Worm (Caenorhabditis elegans) whole organism, midembryonic: ENCODE measurements around the gene sdpn-1.

Experiments used
- T22C8.4 ChIP-seq: fragments of 200-800 bp; sonication (Bioruptor generic); IDR thresholded peaks from 2 replicates; pipeline ENCODE4 v1.3.6; 2022; ENCODE audit warnings: missing genetic modification characterization, missing compliant biosample characterization
- cog-1 ChIP-seq: sonication (generic microtip); optimal IDR thresholded peaks from 2 replicates; lab custom pipeline; 2016; ENCODE audit warnings: missing genetic modification characterization, missing compliant biosample characterization
- flt-1 ChIP-seq: fragments of 200-800 bp; sonication (Bioruptor generic); IDR thresholded peaks from 2 replicates; pipeline ENCODE4 v1.3.6; 2022; ENCODE audit warnings: missing genetic modification characterization, missing compliant biosample characterization
- klf-2 ChIP-seq: fragments of 200-800 bp; sonication (Bioruptor generic); conservative IDR thresholded peaks from 2 replicates; pipeline ENCODE4 v1.3.6; 2022; ENCODE audit warnings: missing genetic modification reagents, missing genetic modification characterization, missing compliant biosample characterization
- med-1 ChIP-seq: sonication (generic microtip); optimal IDR thresholded peaks from 2 replicates; lab custom pipeline; 2017; ENCODE audit warnings: missing genetic modification characterization, mild to moderate bottlenecking, missing compliant biosample characterization, antibody characterized with exemption, missing genetic modification reagents; ENCODE audit not compliant: insufficient read depth
- ref-1 ChIP-seq: fragments of 200-800 bp; sonication (Bioruptor generic); conservative IDR thresholded peaks from 2 replicates; pipeline ENCODE4 v1.3.6; 2022; ENCODE audit warnings: missing genetic modification reagents, missing genetic modification characterization, missing compliant biosample characterization
- tab-1 ChIP-seq: fragments of 200-800 bp; sonication (Bioruptor generic); IDR thresholded peaks from 2 replicates; pipeline ENCODE4 v1.3.6; 2022; ENCODE audit warnings: missing genetic modification characterization, missing compliant biosample characterization
- ztf-23 ChIP-seq: fragments of 200-800 bp; sonication (Bioruptor generic); IDR thresholded peaks from 2 replicates; pipeline ENCODE4 v1.3.6; 2022; ENCODE audit warnings: missing genetic modification reagents, missing genetic modification characterization, missing compliant biosample characterization
- ztf-29 ChIP-seq: fragments of 200-800 bp; sonication (Bioruptor generic); IDR thresholded peaks from 2 replicates; pipeline ENCODE4 v1.3.6; 2022; ENCODE audit warnings: missing genetic modification reagents, missing genetic modification characterization, missing compliant biosample characterization

sdpn-1 gene

ce11 chrX:7997968-7998367, at the start of gene sdpn-1:
Gene sdpn-1 (minus strand): TSS chrX:7998229.
- TF ChIP-seq ztf-23 (GFP tag; lab: Robert Waterston, UW) (no peak), ref-1 (GFP tag; lab: Robert Waterston, UW) (no peak), klf-2 (GFP tag; lab: Robert Waterston, UW) (no peak), T22C8.4 (GFP tag; lab: Robert Waterston, UW) (no peak), cog-1 (tag; lab: Kevin White, UChicago) (no peak), flt-1 (GFP tag; lab: Robert Waterston, UW) (no peak), med-1 (GFP tag; lab: Kevin White, UChicago) (no peak), ztf-29 (no peak), tab-1 (GFP tag; lab: Robert Waterston, UW) (no peak)

ce11 chrX:8045152-8045551, 47.1 kb upstream of the sdpn-1 start, which contains the start of gene C18A11.4:
Gene C18A11.4 (plus strand): TSS chrX:8045518.
- TF ChIP-seq cog-1 (tag; lab: Kevin White, UChicago), result no peak
- TF ChIP-seq flt-1 (GFP tag; lab: Robert Waterston, UW), result no peak
- no peak for TF ChIP-seq med-1 (GFP tag; lab: Kevin White, UChicago)
- TF ChIP-seq T22C8.4 (GFP tag; lab: Robert Waterston, UW), result no peak
- no peak for TF ChIP-seq ref-1 (GFP tag; lab: Robert Waterston, UW)
- TF ChIP-seq tab-1 (GFP tag; lab: Robert Waterston, UW), result no peak
- no peak for TF ChIP-seq klf-2 (GFP tag; lab: Robert Waterston, UW)
- TF ChIP-seq ztf-23 (GFP tag; lab: Robert Waterston, UW), result no peak
- TF ChIP-seq ztf-29, result no peak

- TF ChIP-seq flt-1 (GFP tag; lab: Robert Waterston, UW) (no peak), med-1 (GFP tag; lab: Kevin White, UChicago) (no peak), ref-1 (GFP tag; lab: Robert Waterston, UW) (no peak), cog-1 (tag; lab: Kevin White, UChicago) (no peak), tab-1 (GFP tag; lab: Robert Waterston, UW) (no peak), ztf-23 (GFP tag; lab: Robert Waterston, UW) (no peak), T22C8.4 (GFP tag; lab: Robert Waterston, UW) (no peak), klf-2 (GFP tag; lab: Robert Waterston, UW) (no peak), ztf-29 (no peak)
Observed at ce11 chrX:8040967-8041366, 42.9 kb upstream of the sdpn-1 start, which contains the start of gene xol-1. Gene xol-1 (plus strand): TSS chrX:8041313.

ce11 chrX:8037365-8037764, 39.3 kb upstream of the sdpn-1 start:
- TF ChIP-seq T22C8.4 (GFP tag; lab: Robert Waterston, UW), result no peak
- no peak for TF ChIP-seq ref-1 (GFP tag; lab: Robert Waterston, UW)
- TF ChIP-seq klf-2 (GFP tag; lab: Robert Waterston, UW), result no peak

- TF ChIP-seq klf-2 (GFP tag; lab: Robert Waterston, UW) (no peak), flt-1 (GFP tag; lab: Robert Waterston, UW) (peak; percentile 80), med-1 (GFP tag; lab: Kevin White, UChicago) (no peak), tab-1 (GFP tag; lab: Robert Waterston, UW) (peak; percentile 69), ztf-23 (GFP tag; lab: Robert Waterston, UW) (peak; percentile 75), T22C8.4 (GFP tag; lab: Robert Waterston, UW) (peak; percentile 100), ztf-29 (no peak), cog-1 (tag; lab: Kevin White, UChicago) (peak; percentile 97), ref-1 (GFP tag; lab: Robert Waterston, UW) (0 out of 2 replicates have a peak, but pooled peaks have one; percentile 26)
Observed at ce11 chrX:8036219-8036883, 38.3 kb upstream of the sdpn-1 start.

- TF ChIP-seq cog-1 (tag; lab: Kevin White, UChicago) (no peak), ztf-29 (no peak), klf-2 (GFP tag; lab: Robert Waterston, UW) (no peak), tab-1 (GFP tag; lab: Robert Waterston, UW) (no peak), flt-1 (GFP tag; lab: Robert Waterston, UW) (no peak), ztf-23 (GFP tag; lab: Robert Waterston, UW) (no peak), med-1 (GFP tag; lab: Kevin White, UChicago) (no peak), ref-1 (GFP tag; lab: Robert Waterston, UW) (no peak), T22C8.4 (GFP tag; lab: Robert Waterston, UW) (no peak)
Observed at ce11 chrX:8030032-8030431, 32.0 kb upstream of the sdpn-1 start.

ce11 chrX:8029080-8029479, 31.1 kb upstream of the sdpn-1 start, which contains the start of gene C34D10.1:
Gene C34D10.1 (plus strand): TSS chrX:8029479.
- no peak for TF ChIP-seq tab-1 (GFP tag; lab: Robert Waterston, UW)
- peak; percentile 22 for TF ChIP-seq cog-1 (tag; lab: Kevin White, UChicago)
- TF ChIP-seq flt-1 (GFP tag; lab: Robert Waterston, UW), result 0 out of 2 replicates have a peak, but pooled peaks have one; percentile 63
- TF ChIP-seq T22C8.4 (GFP tag; lab: Robert Waterston, UW), result 0 out of 2 replicates have a peak, but pooled peaks have one; percentile 38

ce11 chrX:8027509-8027908, 29.5 kb upstream of the sdpn-1 start:
- TF ChIP-seq ztf-29, result no peak
- no peak for TF ChIP-seq cog-1 (tag; lab: Kevin White, UChicago)
- no peak for TF ChIP-seq ref-1 (GFP tag; lab: Robert Waterston, UW)
- no peak for TF ChIP-seq med-1 (GFP tag; lab: Kevin White, UChicago)
- TF ChIP-seq tab-1 (GFP tag; lab: Robert Waterston, UW), result no peak
- TF ChIP-seq T22C8.4 (GFP tag; lab: Robert Waterston, UW), result no peak
- no peak for TF ChIP-seq klf-2 (GFP tag; lab: Robert Waterston, UW)
- TF ChIP-seq flt-1 (GFP tag; lab: Robert Waterston, UW), result no peak
- no peak for TF ChIP-seq ztf-23 (GFP tag; lab: Robert Waterston, UW)

ce11 chrX:8026709-8027108, 28.7 kb upstream of the sdpn-1 start:
- TF ChIP-seq T22C8.4 (GFP tag; lab: Robert Waterston, UW) (no peak), flt-1 (GFP tag; lab: Robert Waterston, UW) (no peak), cog-1 (tag; lab: Kevin White, UChicago) (no peak)
